Worm (Caenorhabditis elegans) whole organism, L1 larva: ENCODE measurements around the gene C29F9.2.

Source experiments
- C04F5.9 ChIP-seq: sonication (generic microtip); optimal IDR thresholded peaks from 2 replicates; lab custom pipeline; 2016; ENCODE audit warnings: missing genetic modification characterization, missing compliant biosample characterization
- aha-1 ChIP-seq: fragments of 150-350 bp; optimal IDR thresholded peaks from 2 replicates; lab custom pipeline; 2014; ENCODE audit warnings: missing biosample characterization, missing genetic modification characterization
- ama-1 ChIP-seq: fragments of 150-350 bp; optimal IDR thresholded peaks from 2 replicates; lab custom pipeline; 2014
- blmp-1 ChIP-seq: fragments of 150-350 bp; optimal IDR thresholded peaks from 2 replicates; lab custom pipeline; 2014; ENCODE audit warnings: missing biosample characterization, missing genetic modification characterization
- ceh-88 ChIP-seq: fragments of 200-800 bp; sonication (Bioruptor generic); IDR thresholded peaks from 2 replicates; pipeline ENCODE4 v1.3.6; 2022; ENCODE audit warnings: missing genetic modification characterization, missing compliant biosample characterization
- ceh-90 ChIP-seq: sonication (generic microtip); optimal IDR thresholded peaks from 2 replicates; lab custom pipeline; 2016; ENCODE audit warnings: missing genetic modification characterization, missing compliant biosample characterization
- ces-1 ChIP-seq: fragments of 150-350 bp; optimal IDR thresholded peaks from 2 replicates; lab custom pipeline; 2014; ENCODE audit warnings: missing biosample characterization, missing genetic modification reagents, missing genetic modification characterization
- dpl-1 ChIP-seq, 3 experiments: fragments of 150-350 bp in 2 of 3; sonication (generic microtip) in 1 of 3; optimal IDR thresholded peaks; 2 replicates each; lab custom pipeline; 2014 to 2017; ENCODE audit warnings: missing biosample characterization in 3 of 3, missing genetic modification characterization in 3 of 3, missing genetic modification reagents in 3 of 3
- dsc-1 ChIP-seq: sonication (generic microtip); optimal IDR thresholded peaks from 2 replicates; lab custom pipeline; 2016; ENCODE audit warnings: mild to moderate bottlenecking, missing genetic modification characterization, missing compliant biosample characterization
- efl-1 ChIP-seq, 4 experiments: fragments of 150-350 bp; optimal IDR thresholded peaks in 3 of 4; peaks in 1 of 4; 1 replicate in 1 of 4; 2 replicates in 3 of 4; lab custom pipeline; 2014; ENCODE audit warnings: missing biosample characterization in 2 of 4, missing genetic modification characterization in 2 of 4, missing genetic modification reagents in 2 of 4
- egl-13 ChIP-seq: sonication (generic microtip); optimal IDR thresholded peaks from 2 replicates; lab custom pipeline; 2016; ENCODE audit warnings: missing genotype, missing genetic modification reagents, missing genetic modification characterization, missing compliant biosample characterization
- egl-27 ChIP-seq, 2 experiments: fragments of 150-350 bp in 1 of 2; sonication (generic microtip); optimal IDR thresholded peaks; 3 replicates each; lab custom pipeline; 2017 to 2018; ENCODE audit warnings: missing biosample characterization in 2 of 2, missing genetic modification characterization in 2 of 2, missing genetic modification reagents in 2 of 2
- elt-2 ChIP-seq: sonication (generic microtip); optimal IDR thresholded peaks from 2 replicates; lab custom pipeline; 2016; ENCODE audit warnings: missing genetic modification characterization, mild to moderate bottlenecking, inconsistent platforms, missing compliant biosample characterization, missing genetic modification reagents
- elt-3 ChIP-seq, 6 experiments: fragments of 150-350 bp in 1 of 6; sonication (generic microtip); optimal IDR thresholded peaks; 2 replicates each; lab custom pipeline; 2017 to 2018; ENCODE audit warnings: missing biosample characterization in 6 of 6, missing genetic modification characterization in 6 of 6, inconsistent platforms in 1 of 6
- ets-5 ChIP-seq: fragments of 200-800 bp; sonication (Bioruptor generic); IDR thresholded peaks from 2 replicates; pipeline ENCODE4 v1.3.6; 2022; ENCODE audit warnings: missing genetic modification characterization, missing compliant biosample characterization
- fkh-8 ChIP-seq: sonication (generic microtip); optimal IDR thresholded peaks from 2 replicates; lab custom pipeline; 2016; ENCODE audit warnings: mild to moderate bottlenecking, missing genetic modification characterization, missing compliant biosample characterization
- grh-1 ChIP-seq: fragments of 200-800 bp; sonication (Bioruptor generic); IDR thresholded peaks from 2 replicates; pipeline ENCODE4 v1.3.6; 2022; ENCODE audit warnings: missing genetic modification reagents, missing genetic modification characterization, missing compliant biosample characterization
- hpl-2 ChIP-seq: fragments of 150-350 bp; optimal IDR thresholded peaks from 2 replicates; lab custom pipeline; 2014; ENCODE audit warnings: missing biosample characterization, missing genetic modification reagents, missing genetic modification characterization
- isw-1 ChIP-seq: fragments of 200-800 bp; sonication (Bioruptor generic); IDR thresholded peaks from 2 replicates; pipeline ENCODE4 v1.3.6; 2022; ENCODE audit warnings: missing genetic modification characterization, missing compliant biosample characterization
- jun-1 ChIP-seq: fragments of 150-350 bp; optimal IDR thresholded peaks from 2 replicates; lab custom pipeline; 2014; ENCODE audit warnings: missing biosample characterization, missing genetic modification reagents, missing genetic modification characterization
- lin-13 ChIP-seq: fragments of 150-350 bp; optimal IDR thresholded peaks from 2 replicates; lab custom pipeline; 2014; ENCODE audit warnings: missing biosample characterization, missing genetic modification reagents, missing genetic modification characterization
- lin-14 ChIP-seq: fragments of 200-800 bp; sonication (Bioruptor generic); optimal IDR thresholded peaks from 2 replicates; lab custom pipeline; 2018; ENCODE audit warnings: mild to moderate bottlenecking, missing genetic modification characterization, moderate library complexity, missing compliant biosample characterization
- lin-35 ChIP-seq, 2 experiments: fragments of 150-350 bp; optimal IDR thresholded peaks; 2 replicates each; lab custom pipeline; 2014; ENCODE audit warnings: missing biosample characterization in 2 of 2, missing genetic modification characterization in 2 of 2, missing genetic modification reagents in 2 of 2
- lin-39 ChIP-seq: fragments of 150-350 bp; optimal IDR thresholded peaks from 2 replicates; lab custom pipeline; 2014; ENCODE audit warnings: missing biosample characterization, missing genetic modification reagents, missing genetic modification characterization
- lsy-2 ChIP-seq, 2 experiments: fragments of 150-350 bp; optimal IDR thresholded peaks; 2 replicates each; lab custom pipeline; 2014; ENCODE audit warnings: missing biosample characterization in 2 of 2, missing genetic modification characterization in 2 of 2
- mdl-1 ChIP-seq, 2 experiments: fragments of 150-350 bp; optimal IDR thresholded peaks; 2 replicates each; lab custom pipeline; 2014 to 2017; ENCODE audit warnings: missing biosample characterization in 2 of 2, missing genetic modification characterization in 2 of 2, inconsistent platforms in 1 of 2
- mef-2 ChIP-seq: fragments of 150-350 bp; optimal IDR thresholded peaks from 2 replicates; lab custom pipeline; 2014; ENCODE audit warnings: missing biosample characterization, missing genetic modification characterization
- mep-1 ChIP-seq: fragments of 150-350 bp; optimal IDR thresholded peaks from 2 replicates; lab custom pipeline; 2014; ENCODE audit warnings: missing biosample characterization, missing genetic modification characterization
- nhr-11 ChIP-seq: fragments of 150-350 bp; optimal IDR thresholded peaks from 2 replicates; lab custom pipeline; 2014; ENCODE audit warnings: missing biosample characterization, missing genetic modification characterization
- nhr-12 ChIP-seq: sonication (generic microtip); optimal IDR thresholded peaks from 2 replicates; lab custom pipeline; 2017; ENCODE audit warnings: missing biosample characterization, missing genetic modification characterization
- nhr-19 ChIP-seq: fragments of 200-800 bp; sonication (Bioruptor generic); conservative IDR thresholded peaks from 2 replicates; pipeline ENCODE4 v1.3.6; 2022; ENCODE audit warnings: missing genetic modification characterization, missing compliant biosample characterization
- nhr-237 ChIP-seq: fragments of 150-350 bp; optimal IDR thresholded peaks from 2 replicates; lab custom pipeline; 2014; ENCODE audit warnings: missing biosample characterization, missing genetic modification characterization
- nhr-28 ChIP-seq: fragments of 150-350 bp; optimal IDR thresholded peaks from 2 replicates; lab custom pipeline; 2014; ENCODE audit warnings: missing biosample characterization, missing genetic modification characterization
- nhr-47 ChIP-seq: sonication (generic microtip); optimal IDR thresholded peaks from 2 replicates; lab custom pipeline; 2016; ENCODE audit warnings: mild to moderate bottlenecking, missing genetic modification characterization, moderate library complexity, missing compliant biosample characterization
- nhr-71 ChIP-seq: sonication (generic microtip); optimal IDR thresholded peaks from 2 replicates; lab custom pipeline; 2016; ENCODE audit warnings: mild to moderate bottlenecking, missing genetic modification characterization, moderate library complexity, missing compliant biosample characterization
- nhr-76 ChIP-seq: sonication (generic microtip); optimal IDR thresholded peaks from 2 replicates; lab custom pipeline; 2017; ENCODE audit warnings: missing biosample characterization, missing genetic modification characterization
- nhr-77 ChIP-seq: fragments of 150-350 bp; optimal IDR thresholded peaks from 2 replicates; lab custom pipeline; 2014; ENCODE audit warnings: missing biosample characterization, missing genetic modification characterization
- nhr-85 ChIP-seq: sonication (generic microtip); peaks from one replicate; lab custom pipeline; 2016; ENCODE audit warnings: missing genetic modification characterization, inconsistent platforms, missing compliant biosample characterization
- pax-3 ChIP-seq: fragments of 200-800 bp; sonication (Bioruptor generic); optimal IDR thresholded peaks from 2 replicates; lab custom pipeline; 2018; ENCODE audit warnings: mild to moderate bottlenecking, missing genetic modification characterization, moderate library complexity, missing compliant biosample characterization
- pqm-1 ChIP-seq: sonication (generic microtip); optimal IDR thresholded peaks from 3 replicates; lab custom pipeline; 2017; ENCODE audit warnings: missing biosample characterization, missing genetic modification characterization
- rnt-1 ChIP-seq: sonication (generic microtip); optimal IDR thresholded peaks from 2 replicates; lab custom pipeline; 2016; ENCODE audit warnings: mild to moderate bottlenecking, missing genetic modification characterization, moderate library complexity, missing compliant biosample characterization
- snpc-4 ChIP-seq: fragments of 150-350 bp; optimal IDR thresholded peaks from 2 replicates; lab custom pipeline; 2014; ENCODE audit warnings: missing biosample characterization, missing genetic modification characterization
- snu-23 ChIP-seq: sonication (generic microtip); optimal IDR thresholded peaks from 2 replicates; lab custom pipeline; 2016; ENCODE audit warnings: missing genetic modification characterization, missing compliant biosample characterization
- sox-4 ChIP-seq: sonication (generic microtip); optimal IDR thresholded peaks from 2 replicates; lab custom pipeline; 2016; ENCODE audit warnings: missing genetic modification characterization, missing compliant biosample characterization
- sptf-1 ChIP-seq: fragments of 150-350 bp; optimal IDR thresholded peaks from 2 replicates; lab custom pipeline; 2014; ENCODE audit warnings: missing biosample characterization, missing genetic modification characterization
- sup-37 ChIP-seq: fragments of 200-800 bp; sonication (Bioruptor generic); optimal IDR thresholded peaks from 2 replicates; lab custom pipeline; 2018; ENCODE audit warnings: mild to moderate bottlenecking, missing genetic modification characterization, missing compliant biosample characterization
- tbx-2 ChIP-seq: sonication (generic microtip); optimal IDR thresholded peaks from 2 replicates; lab custom pipeline; 2016; ENCODE audit warnings: missing genetic modification characterization, missing compliant biosample characterization
- tlp-1 ChIP-seq: fragments of 150-350 bp; optimal IDR thresholded peaks from 2 replicates; lab custom pipeline; 2014; ENCODE audit warnings: missing biosample characterization, missing genetic modification characterization
- unc-62 ChIP-seq: fragments of 150-350 bp; optimal IDR thresholded peaks from 2 replicates; lab custom pipeline; 2014; ENCODE audit warnings: missing biosample characterization, missing genetic modification reagents, missing genetic modification characterization
- unc-86 ChIP-seq: sonication (generic microtip); optimal IDR thresholded peaks from 2 replicates; lab custom pipeline; 2016; ENCODE audit warnings: missing genetic modification characterization, missing compliant biosample characterization
- xbp-1 ChIP-seq: sonication (generic microtip); optimal IDR thresholded peaks from 2 replicates; lab custom pipeline; 2016; ENCODE audit warnings: missing genetic modification characterization, missing compliant biosample characterization
- ztf-4 ChIP-seq: fragments of 150-350 bp; optimal IDR thresholded peaks from 2 replicates; lab custom pipeline; 2014; ENCODE audit warnings: missing biosample characterization, missing genetic modification characterization

Gene C29F9.2

ce11 chrIII:94759-95330 is 35.9 kb upstream of the C29F9.2 start, which contains the start of gene pat-4 (continued):
- TF ChIP-seq jun-1 (tag; lab: Kevin White, UChicago) (no peak), C04F5.9 (tag; lab: Kevin White, UChicago) (no peak), elt-3 (tag; optimal IDR thresholded peaks at IDR 0.05; lab: Kevin White, UChicago) (peak in 1 of 6 experiments; percentile 6), nhr-19 (peak; percentile 56), blmp-1 (tag; lab: Kevin White, UChicago) (no peak), fkh-8 (tag; lab: Kevin White, UChicago) (no peak), unc-62 (no peak), grh-1 (0 out of 2 replicates have a peak, but pooled peaks have one; percentile 8), nhr-12 (tag; lab: Kevin White, UChicago) (no peak), tlp-1 (tag; lab: Kevin White, UChicago) (no peak), nhr-85 (tag; lab: Kevin White, UChicago) (peak; percentile 8), dsc-1 (tag; lab: Kevin White, UChicago) (peak; percentile 11), mef-2 (tag; lab: Kevin White, UChicago) (no peak), nhr-28 (tag; lab: Kevin White, UChicago) (no peak), ets-5 (no peak), sup-37 (no peak), nhr-76 (no peak), ceh-88 (no peak), snpc-4 (tag; lab: Kevin White, UChicago) (no peak), pax-3 (tag; lab: Kevin White, UChicago) (no peak), ceh-90 (tag; lab: Kevin White, UChicago) (no peak), unc-86 (tag; lab: Kevin White, UChicago) (no peak), egl-13 (tag; lab: Kevin White, UChicago) (no peak), efl-1 (optimal IDR thresholded peaks at IDR 0.05; lab: Kevin White, UChicago) (peak; percentile 13 to 30), efl-1 (GFP tag; optimal IDR thresholded peaks at IDR 0.05 in 1 of 2; lab: Kevin White, UChicago) (no peak), elt-2 (tag; lab: Kevin White, UChicago) (no peak), sox-4 (tag; lab: Kevin White, UChicago) (no peak), mdl-1 (tag; optimal IDR thresholded peaks at IDR 0.05; lab: Kevin White, UChicago) (peak in 1 of 2 experiments; percentile 26), nhr-237 (no peak), pqm-1 (tag; lab: Kevin White, UChicago) (no peak), ama-1 (lab: Kevin White, UChicago) (no peak), sptf-1 (tag; lab: Kevin White, UChicago) (no peak), aha-1 (tag; lab: Kevin White, UChicago) (no peak)

DNA sequence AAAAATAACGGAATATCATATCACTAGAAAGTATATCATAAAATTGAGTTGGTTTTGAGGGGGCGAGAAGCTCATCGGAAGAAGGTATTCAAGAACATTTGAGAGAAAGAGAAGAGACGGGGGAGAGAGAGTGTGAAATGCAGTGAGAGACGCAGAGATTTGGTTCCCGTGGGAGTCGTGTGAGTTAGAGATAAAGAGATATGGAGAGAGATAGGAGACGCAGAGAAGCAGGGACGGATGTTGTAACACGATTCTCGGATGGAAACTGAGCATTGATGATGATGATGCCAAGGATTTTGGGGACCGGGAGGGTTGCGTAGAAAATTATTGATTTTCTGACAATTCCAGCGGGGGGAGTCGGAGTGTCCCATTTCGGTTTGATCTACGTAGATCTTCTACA is 34.6 kb upstream of the C29F9.2 start:
- no peak for TF ChIP-seq ces-1 (GFP tag; lab: Kevin White, UChicago)
- TF ChIP-seq snu-23 (GFP tag; lab: Kevin White, UChicago): peak; percentile 72
- peak; percentile 11 for TF ChIP-seq mep-1 (tag; lab: Kevin White, UChicago)
- TF ChIP-seq lin-14 (GFP tag; lab: Kevin White, UChicago): peak; percentile 64
- no peak for TF ChIP-seq grh-1
- peak; percentile 10 for TF ChIP-seq nhr-11 (tag; lab: Kevin White, UChicago)
- TF ChIP-seq elt-3 (tag; optimal IDR thresholded peaks at IDR 0.05; lab: Kevin White, UChicago): no peak
- peak; percentile 81 for TF ChIP-seq nhr-71 (tag; lab: Kevin White, UChicago)
- TF ChIP-seq lin-35 (GFP tag; optimal IDR thresholded peaks at IDR 0.05; lab: Kevin White, UChicago): peak; percentile 19 to 30
- TF ChIP-seq blmp-1 (tag; lab: Kevin White, UChicago): peak; percentile 18
- TF ChIP-seq nhr-47 (tag; lab: Kevin White, UChicago): peak; percentile 52
- no peak for TF ChIP-seq nhr-77 (tag; lab: Kevin White, UChicago)
- TF ChIP-seq mef-2 (tag; lab: Kevin White, UChicago): no peak
- TF ChIP-seq isw-1 (GFP tag; lab: Robert Waterston, UW): peak; percentile 19; the same call in 1 of the 2 replicates
- peak; percentile 4 for TF ChIP-seq xbp-1
- TF ChIP-seq tbx-2: peak; percentile 62
- peak; percentile 87 for TF ChIP-seq rnt-1 (tag; lab: Kevin White, UChicago)
- TF ChIP-seq egl-13 (tag; lab: Kevin White, UChicago): no peak
- TF ChIP-seq dpl-1 (GFP tag; optimal IDR thresholded peaks at IDR 0.05; lab: Kevin White, UChicago): peak in 1 of 3 experiments; percentile 15
- no peak for TF ChIP-seq egl-27 (tag; optimal IDR thresholded peaks at IDR 0.05; lab: Kevin White, UChicago)
- TF ChIP-seq nhr-85 (tag; lab: Kevin White, UChicago): no peak
- peak; percentile 62 for TF ChIP-seq nhr-19
- no peak for TF ChIP-seq ztf-4 (tag; lab: Kevin White, UChicago)
- peak; percentile 48 for TF ChIP-seq lin-39 (tag; lab: Kevin White, UChicago)
- no peak for TF ChIP-seq hpl-2 (GFP tag; lab: Kevin White, UChicago)
- TF ChIP-seq lin-13 (GFP tag; lab: Kevin White, UChicago): peak; percentile 14
- TF ChIP-seq tlp-1 (tag; lab: Kevin White, UChicago): no peak
- peak; percentile 48 to 49 for TF ChIP-seq lsy-2 (tag; optimal IDR thresholded peaks at IDR 0.05; lab: Kevin White, UChicago)
- no peak for TF ChIP-seq ceh-88
